Fruit fly (Drosophila melanogaster) whole organism, embryonic: ENCODE measurements around the gene Reepl1.

Experiments used
- Bdp1 ChIP-seq: fragments of 200-800 bp; sonication (Bioruptor generic); optimal IDR thresholded peaks from 3 replicates; lab custom pipeline; 2016; ENCODE audit warnings: missing biosample characterization, missing genetic modification characterization
- Bgb ChIP-seq: fragments of 200-800 bp; sonication (Bioruptor generic); IDR thresholded peaks from 2 replicates; pipeline ENCODE4 v1.3.6; 2022; ENCODE audit warnings: missing biosample characterization, missing genetic modification characterization; ENCODE audit not compliant: partially characterized antibody
- CG10462 ChIP-seq: fragments of 200-800 bp; sonication (Bioruptor generic); optimal IDR thresholded peaks from 2 replicates; lab custom pipeline; 2016; ENCODE audit warnings: missing biosample characterization, missing genetic modification characterization
- CG10565 ChIP-seq: fragments of 200-800 bp; sonication (Bioruptor generic); optimal IDR thresholded peaks from 3 replicates; lab custom pipeline; 2016; ENCODE audit warnings: missing biosample characterization, mild to moderate bottlenecking, missing genetic modification characterization
- CG11247 ChIP-seq: fragments of 200-800 bp; sonication (Bioruptor generic); IDR thresholded peaks from 2 replicates; pipeline ENCODE4 v1.3.6; 2022; ENCODE audit warnings: missing biosample characterization, missing genetic modification characterization
- CG12071 ChIP-seq: fragments of 200-800 bp; sonication (Bioruptor generic); optimal IDR thresholded peaks from 3 replicates; lab custom pipeline; 2018; ENCODE audit warnings: missing biosample characterization, mild to moderate bottlenecking, missing genetic modification characterization
- CG12236 ChIP-seq: fragments of 200-800 bp; sonication (Bioruptor generic); optimal IDR thresholded peaks from 2 replicates; lab custom pipeline; 2016; ENCODE audit warnings: missing biosample characterization, missing genetic modification characterization
- CG12769 ChIP-seq: fragments of 200-800 bp; sonication (Bioruptor generic); optimal IDR thresholded peaks from 2 replicates; lab custom pipeline; 2019; ENCODE audit warnings: missing biosample characterization, mild to moderate bottlenecking, missing genetic modification characterization, moderate library complexity
- CG13287 ChIP-seq: fragments of 200-800 bp; sonication (Bioruptor generic); IDR thresholded peaks from 2 replicates; pipeline ENCODE4 v1.3.6; 2022; ENCODE audit warnings: missing biosample characterization, missing genetic modification characterization; ENCODE audit not compliant: partially characterized antibody
- CG14667 ChIP-seq: fragments of 200-800 bp; sonication (Bioruptor generic); IDR thresholded peaks from 2 replicates; pipeline ENCODE4 v1.3.6; 2022; ENCODE audit warnings: missing biosample characterization, missing genetic modification characterization
- CG15011 ChIP-seq: fragments of 200-800 bp; sonication (Bioruptor generic); optimal IDR thresholded peaks from 3 replicates; lab custom pipeline; 2018; ENCODE audit warnings: missing biosample characterization, mild to moderate bottlenecking, missing genetic modification characterization
- CG1603 ChIP-seq: fragments of 200-800 bp; sonication (Bioruptor generic); optimal IDR thresholded peaks from 2 replicates; lab custom pipeline; 2019; ENCODE audit warnings: missing biosample characterization, mild to moderate bottlenecking, missing genetic modification characterization, moderate library complexity
- CG2120 ChIP-seq: fragments of 200-800 bp; sonication (Bioruptor generic); optimal IDR thresholded peaks from 3 replicates; lab custom pipeline; 2016; ENCODE audit warnings: missing biosample characterization, missing genetic modification characterization
- CG2712 ChIP-seq: fragments of 200-800 bp; optimal IDR thresholded peaks from 3 replicates; lab custom pipeline; 2019; ENCODE audit warnings: missing biosample characterization, mild to moderate bottlenecking, missing genetic modification characterization, moderate library complexity
- CG31388 ChIP-seq: fragments of 200-800 bp; sonication (Bioruptor generic); optimal IDR thresholded peaks from 2 replicates; lab custom pipeline; 2016; ENCODE audit warnings: missing biosample characterization, missing genetic modification characterization
- CG32532 ChIP-seq: fragments of 200-800 bp; sonication (Bioruptor generic); IDR thresholded peaks from 2 replicates; pipeline ENCODE4 v1.3.6; 2022; ENCODE audit warnings: missing biosample characterization, missing genetic modification characterization
- CG32772 ChIP-seq: fragments of 200-800 bp; sonication (Bioruptor generic); IDR thresholded peaks from 2 replicates; pipeline ENCODE4 v1.3.6; 2022; ENCODE audit warnings: missing biosample characterization, missing genetic modification characterization
- CG4360 ChIP-seq: fragments of 200-800 bp; sonication (Bioruptor generic); IDR thresholded peaks from 2 replicates; pipeline ENCODE4 v1.3.6; 2022; ENCODE audit warnings: missing biosample characterization, missing genetic modification characterization
- CG5180 ChIP-seq: fragments of 200-800 bp; sonication (Bioruptor generic); optimal IDR thresholded peaks from 3 replicates; lab custom pipeline; 2017; ENCODE audit warnings: missing biosample characterization, missing genetic modification characterization, mild to moderate bottlenecking, moderate library complexity, missing genetic modification reagents
- CG6272 ChIP-seq: fragments of 200-800 bp; sonication (Bioruptor generic); IDR thresholded peaks from 2 replicates; pipeline ENCODE4 v1.3.6; 2022; ENCODE audit warnings: missing biosample characterization, missing genetic modification characterization
- CG9215 ChIP-seq: fragments of 200-800 bp; sonication (Bioruptor generic); IDR thresholded peaks from 2 replicates; pipeline ENCODE4 v1.3.6; 2022; ENCODE audit warnings: missing biosample characterization, missing genetic modification characterization
- CG9727 ChIP-seq: fragments of 200-800 bp; sonication (Bioruptor generic); optimal IDR thresholded peaks from 3 replicates; lab custom pipeline; 2017; ENCODE audit warnings: missing biosample characterization, mild to moderate bottlenecking, missing genetic modification characterization
- CG9876 ChIP-seq: fragments of 200-800 bp; sonication (Bioruptor generic); optimal IDR thresholded peaks from 2 replicates; lab custom pipeline; 2016; ENCODE audit warnings: missing biosample characterization, missing genetic modification characterization
- Camta ChIP-seq: fragments of 200-800 bp; sonication (Bioruptor generic); optimal IDR thresholded peaks from 2 replicates; lab custom pipeline; 2016; ENCODE audit warnings: missing biosample characterization, missing genetic modification characterization
- Dad ChIP-seq: fragments of 200-800 bp; sonication (Bioruptor generic); optimal IDR thresholded peaks from 3 replicates; lab custom pipeline; 2016; ENCODE audit warnings: missing biosample characterization, missing genetic modification characterization
- Dbx ChIP-seq: fragments of 200-800 bp; sonication (Bioruptor generic); IDR thresholded peaks from 3 replicates; pipeline ENCODE4 v1.3.6; 2022; ENCODE audit warnings: missing biosample characterization, missing genetic modification characterization
- GATAe ChIP-seq: fragments of 200-800 bp; sonication (Bioruptor generic); conservative IDR thresholded peaks from 2 replicates; pipeline ENCODE4 v1.3.6; 2022; ENCODE audit warnings: missing biosample characterization, missing genetic modification characterization
- Hsf ChIP-seq: fragments of 200-800 bp; sonication (Bioruptor generic); optimal IDR thresholded peaks from 3 replicates; lab custom pipeline; 2016; ENCODE audit warnings: missing biosample characterization, missing genetic modification characterization
- Side ChIP-seq: fragments of 200-800 bp; sonication (Bioruptor generic); optimal IDR thresholded peaks from 2 replicates; lab custom pipeline; 2016; ENCODE audit warnings: missing biosample characterization, missing genetic modification characterization
- Trl ChIP-seq, 3 experiments: fragments of >200 bp in 2 of 3; fragments of 200-800 bp in 1 of 3; sonication (Bioruptor generic) in 1 of 3; optimal IDR thresholded peaks; 2 replicates in 1 of 3; 3 replicates in 2 of 3; lab custom pipeline; 2016 to 2017; ENCODE audit warnings: missing biosample characterization in 1 of 3, missing genetic modification characterization in 1 of 3
- Usf ChIP-seq: fragments of 200-800 bp; sonication (Bioruptor generic); optimal IDR thresholded peaks from 2 replicates; lab custom pipeline; 2017; ENCODE audit warnings: missing genotype, missing biosample characterization, missing genetic modification characterization
- abd-A ChIP-seq: fragments of 200-800 bp; sonication (Bioruptor generic); optimal IDR thresholded peaks from 3 replicates; lab custom pipeline; 2019; ENCODE audit warnings: missing biosample characterization, mild to moderate bottlenecking, missing genetic modification characterization, moderate library complexity
- chm ChIP-seq: fragments of 200-800 bp; sonication (Bioruptor generic); IDR thresholded peaks from 2 replicates; pipeline ENCODE4 v1.3.6; 2022; ENCODE audit warnings: missing biosample characterization, missing genetic modification characterization
- dan ChIP-seq: fragments of 200-800 bp; sonication (Bioruptor generic); IDR thresholded peaks from 2 replicates; pipeline ENCODE4 v1.3.6; 2022; ENCODE audit warnings: missing biosample characterization, missing genetic modification characterization
- en ChIP-seq: fragments of 200-800 bp; sonication (Bioruptor generic); optimal IDR thresholded peaks from 2 replicates; lab custom pipeline; 2016; ENCODE audit warnings: missing biosample characterization, missing genetic modification characterization
- ewg ChIP-seq: fragments of 200-800 bp; sonication (Bioruptor generic); optimal IDR thresholded peaks from 3 replicates; lab custom pipeline; 2017; ENCODE audit warnings: mild to moderate bottlenecking, missing biosample characterization, missing genetic modification reagents, missing genetic modification characterization
- eyg ChIP-seq: fragments of 200-800 bp; sonication (Bioruptor generic); optimal IDR thresholded peaks from 3 replicates; lab custom pipeline; 2016; ENCODE audit warnings: missing biosample characterization, missing genetic modification characterization
- grn ChIP-seq: fragments of 200-800 bp; sonication (Bioruptor generic); optimal IDR thresholded peaks from 3 replicates; lab custom pipeline; 2017; ENCODE audit warnings: missing biosample characterization, missing genetic modification characterization
- gsb-n ChIP-seq: fragments of 200-800 bp; sonication (Bioruptor generic); optimal IDR thresholded peaks from 3 replicates; lab custom pipeline; 2018; ENCODE audit warnings: missing biosample characterization, mild to moderate bottlenecking, missing genetic modification characterization
- hb ChIP-seq: fragments of 200-800 bp; sonication (Bioruptor generic); IDR thresholded peaks from 3 replicates; pipeline ENCODE4 v1.3.6; 2022; ENCODE audit warnings: missing biosample characterization, missing genetic modification characterization; ENCODE audit not compliant: partially characterized antibody
- insv ChIP-seq, 2 experiments: fragments of 200-800 bp; sonication (Bioruptor generic); optimal IDR thresholded peaks; 3 replicates each; lab custom pipeline; 2016 to 2018; ENCODE audit warnings: missing biosample characterization in 2 of 2, missing genetic modification characterization in 2 of 2
- lola ChIP-seq, 3 experiments: fragments of >200 bp in 2 of 3; fragments of 200-800 bp in 1 of 3; sonication (Bioruptor generic) in 1 of 3; optimal IDR thresholded peaks; 2 replicates each; lab custom pipeline; 2017 to 2019; ENCODE audit warnings: missing biosample characterization in 3 of 3, missing genetic modification characterization in 3 of 3, mild to moderate bottlenecking in 1 of 3, moderate library complexity in 1 of 3
- mld ChIP-seq: fragments of 200-800 bp; sonication (Bioruptor generic); IDR thresholded peaks from 3 replicates; pipeline ENCODE4 v1.3.6; 2022; ENCODE audit warnings: missing biosample characterization, missing genetic modification characterization; ENCODE audit not compliant: partially characterized antibody
- pb ChIP-seq: fragments of 200-800 bp; sonication (Bioruptor generic); optimal IDR thresholded peaks from 3 replicates; lab custom pipeline; 2016; ENCODE audit warnings: missing biosample characterization, missing genetic modification characterization
- sr ChIP-seq: fragments of 200-800 bp; sonication (Bioruptor generic); IDR thresholded peaks from 3 replicates; pipeline ENCODE4 v1.3.6; 2022; ENCODE audit warnings: missing biosample characterization, missing genetic modification characterization
- tin ChIP-seq: fragments of 200-800 bp; sonication (Bioruptor generic); optimal IDR thresholded peaks from 3 replicates; lab custom pipeline; 2016; ENCODE audit warnings: missing biosample characterization, missing genetic modification characterization
- tio ChIP-seq: fragments of 200-800 bp; sonication (Bioruptor generic); optimal IDR thresholded peaks from 2 replicates; lab custom pipeline; 2017; ENCODE audit warnings: missing biosample characterization, missing genetic modification characterization, inconsistent platforms
- unc-4 ChIP-seq: fragments of 200-800 bp; sonication (Bioruptor generic); IDR thresholded peaks from 2 replicates; pipeline ENCODE4 v1.3.6; 2022; ENCODE audit warnings: missing biosample characterization, missing genetic modification characterization; ENCODE audit not compliant: partially characterized antibody
- zen ChIP-seq: fragments of 200-800 bp; sonication (Bioruptor generic); optimal IDR thresholded peaks from 3 replicates; lab custom pipeline; 2018; ENCODE audit warnings: missing biosample characterization, mild to moderate bottlenecking, missing genetic modification characterization, moderate library complexity

Gene Reepl1

DNA sequence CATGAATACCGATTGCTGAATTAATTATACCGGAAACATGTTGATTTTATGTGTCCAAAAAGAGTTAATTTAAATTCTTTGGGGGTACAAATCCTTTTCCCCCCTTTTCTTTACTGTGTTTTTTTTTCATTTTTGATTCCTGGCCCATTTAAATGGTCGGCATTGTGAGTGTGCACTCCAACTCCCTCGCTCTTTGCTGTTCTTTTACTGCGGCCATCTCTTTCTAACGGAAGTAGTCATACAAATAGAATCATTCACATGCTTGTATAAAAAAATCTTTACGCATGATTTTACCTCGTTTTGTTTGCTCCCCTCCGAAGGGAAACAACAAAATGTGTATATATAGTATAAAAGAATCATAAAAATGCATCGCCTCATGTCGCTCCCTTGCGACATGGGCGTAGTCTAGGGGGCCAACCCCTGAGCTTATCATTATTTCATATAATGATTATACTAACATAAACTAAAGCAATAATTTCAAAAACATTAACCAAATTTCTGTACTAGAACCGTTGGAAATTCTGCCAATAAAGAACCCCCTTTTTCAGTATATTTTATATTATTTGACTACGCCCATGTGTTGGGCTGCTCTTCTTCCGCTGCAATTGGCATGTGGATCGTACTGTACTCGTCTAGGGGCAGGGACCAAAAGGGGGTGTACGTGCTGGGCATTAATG is 44.3 kb upstream of the Reepl1 start (continued):
- TF ChIP-seq CG5180 (GFP tag; lab: Kevin White, UChicago) (peak; percentile 60), CG32532 (GFP tag; lab: Robert Waterston, UW) (peak; percentile 38; the same call in 1 of the 2 replicates), insv (GFP tag; optimal IDR thresholded peaks at IDR 0.05; lab: Kevin White, UChicago) (no peak), en (GFP tag; lab: Kevin White, UChicago) (no peak), Dad (peak; percentile 51), gsb-n (tag; lab: Kevin White, UChicago) (peak; percentile 89), tio (GFP tag; lab: Kevin White, UChicago) (peak; percentile 78), chm (GFP tag; lab: Robert Waterston, UW) (peak; percentile 92), CG10565 (GFP tag; lab: Kevin White, UChicago) (no peak), CG9727 (peak; percentile 81), CG6272 (GFP tag; lab: Robert Waterston, UW) (peak; percentile 45; the same call in 1 of the 2 replicates), dan (GFP tag; lab: Robert Waterston, UW) (peak; percentile 72; the same call in 1 of the 2 replicates), Trl (optimal IDR thresholded peaks at IDR 0.05; lab: Kevin White, UChicago) (no peak), Trl (GFP tag; optimal IDR thresholded peaks at IDR 0.05; lab: Kevin White, UChicago) (peak; percentile 51), CG12769 (peak; percentile 7), tin (GFP tag; lab: Kevin White, UChicago) (peak; percentile 78), CG2712 (peak; percentile 93), CG11247 (GFP tag; lab: Robert Waterston, UW) (peak; percentile 59; the same call in 1 of the 2 replicates), Dbx (GFP tag; lab: Robert Waterston, UW) (no peak), CG12236 (GFP tag; lab: Kevin White, UChicago) (peak; percentile 36), zen (peak; percentile 72), Bgb (no peak), lola (GFP tag; optimal IDR thresholded peaks at IDR 0.05; lab: Kevin White, UChicago) (peak in 1 of 3 experiments; percentile 93), GATAe (GFP tag; lab: Robert Waterston, UW) (no peak), grn (peak; percentile 0), CG9215 (peak; percentile 43; the same call in 1 of the 2 replicates), ewg (peak; percentile 65), CG31388 (GFP tag; lab: Kevin White, UChicago) (peak; percentile 42), Camta (peak; percentile 42), CG1603 (tag; lab: Kevin White, UChicago) (peak; percentile 75), abd-A (tag; lab: Kevin White, UChicago) (no peak), sr (no peak), CG12071 (GFP tag; lab: Kevin White, UChicago) (peak; percentile 38), Hsf (GFP tag; lab: Kevin White, UChicago) (peak; percentile 47), mld (GFP tag; lab: Robert Waterston, UW) (no peak), CG10462 (GFP tag; lab: Kevin White, UChicago) (peak; percentile 58), Usf (GFP tag; lab: Kevin White, UChicago) (peak; percentile 65), CG13287 (GFP tag; lab: Robert Waterston, UW) (no peak), CG15011 (GFP tag; lab: Kevin White, UChicago) (peak; percentile 39), hb (no peak), CG4360 (peak; percentile 59), CG32772 (GFP tag; lab: Robert Waterston, UW) (peak; percentile 77), CG14667 (peak; percentile 60), Side (GFP tag; lab: Kevin White, UChicago) (no peak), pb (GFP tag; lab: Kevin White, UChicago) (no peak), eyg (GFP tag; lab: Kevin White, UChicago) (no peak), unc-4 (GFP tag; lab: Robert Waterston, UW) (no peak), CG2120 (GFP tag; lab: Kevin White, UChicago) (peak; percentile 8), CG9876 (GFP tag; lab: Kevin White, UChicago) (no peak), Bdp1 (GFP tag; lab: Kevin White, UChicago) (peak; percentile 29)
